Fruit fly (Drosophila melanogaster) whole organism, embryonic: ENCODE data around the gene P58IPK.

Source experiments
- CG12071 ChIP-seq: fragments of 200-800 bp; sonication (Bioruptor generic); optimal IDR thresholded peaks from 3 replicates; lab custom pipeline; 2018; ENCODE audit warnings: missing biosample characterization, mild to moderate bottlenecking, missing genetic modification characterization
- CG12155 ChIP-seq: fragments of 200-800 bp; sonication (Bioruptor generic); optimal IDR thresholded peaks from 3 replicates; lab custom pipeline; 2016; ENCODE audit warnings: missing biosample characterization, missing genetic modification characterization
- CG12942 ChIP-seq: fragments of 200-800 bp; sonication (Bioruptor generic); optimal IDR thresholded peaks from 3 replicates; lab custom pipeline; 2016; ENCODE audit warnings: missing biosample characterization, missing genetic modification characterization
- CG13123 ChIP-seq: fragments of 200-800 bp; sonication (Bioruptor generic); optimal IDR thresholded peaks from 2 replicates; lab custom pipeline; 2016; ENCODE audit warnings: missing biosample characterization, missing genetic modification characterization
- CG13624 ChIP-seq: fragments of 200-800 bp; sonication (Bioruptor generic); optimal IDR thresholded peaks from 2 replicates; lab custom pipeline; 2016; ENCODE audit warnings: missing biosample characterization, missing genetic modification characterization
- CG15514 ChIP-seq: fragments of 200-800 bp; sonication (Bioruptor generic); optimal IDR thresholded peaks from 3 replicates; lab custom pipeline; 2017; ENCODE audit warnings: missing biosample characterization, missing genetic modification characterization, mild to moderate bottlenecking, moderate library complexity, missing genetic modification reagents
- CG16863 ChIP-seq: fragments of 200-800 bp; sonication (Bioruptor generic); optimal IDR thresholded peaks from 3 replicates; lab custom pipeline; 2016; ENCODE audit warnings: missing biosample characterization, missing genetic modification characterization
- CG18599 ChIP-seq: fragments of 200-800 bp; sonication (Bioruptor generic); optimal IDR thresholded peaks from 3 replicates; lab custom pipeline; 2017; ENCODE audit warnings: missing biosample characterization, missing genetic modification characterization, mild to moderate bottlenecking, moderate library complexity, missing genetic modification reagents
- CG18619 ChIP-seq: fragments of 200-800 bp; sonication (Bioruptor generic); optimal IDR thresholded peaks from 3 replicates; lab custom pipeline; 2017; ENCODE audit warnings: missing biosample characterization, mild to moderate bottlenecking, missing genetic modification characterization
- CG30020 ChIP-seq: fragments of 200-800 bp; optimal IDR thresholded peaks from 2 replicates; lab custom pipeline; 2019; ENCODE audit warnings: missing biosample characterization, mild to moderate bottlenecking, missing genetic modification characterization, moderate library complexity
- CG34376 ChIP-seq: fragments of 200-800 bp; sonication (Bioruptor generic); optimal IDR thresholded peaks from 2 replicates; lab custom pipeline; 2018; ENCODE audit warnings: missing biosample characterization, mild to moderate bottlenecking, missing genetic modification characterization
- CG4617 ChIP-seq: fragments of 200-800 bp; sonication (Bioruptor generic); optimal IDR thresholded peaks from 3 replicates; lab custom pipeline; 2016; ENCODE audit warnings: missing biosample characterization, missing genetic modification characterization, borderline replicate concordance
- CG4820 ChIP-seq: fragments of 200-800 bp; sonication (Bioruptor generic); optimal IDR thresholded peaks from 3 replicates; lab custom pipeline; 2016; ENCODE audit warnings: missing biosample characterization, missing genetic modification characterization
- CG7556 ChIP-seq: fragments of 200-800 bp; sonication (Bioruptor generic); optimal IDR thresholded peaks from 2 replicates; lab custom pipeline; 2017; ENCODE audit warnings: missing biosample characterization, mild to moderate bottlenecking, missing genetic modification characterization
- CG8765 ChIP-seq: fragments of 200-800 bp; sonication (Bioruptor generic); IDR thresholded peaks from 2 replicates; pipeline ENCODE4 v1.3.6; 2022; ENCODE audit warnings: missing biosample characterization, missing genetic modification characterization
- CG9609 ChIP-seq: fragments of 200-800 bp; sonication (Bioruptor generic); optimal IDR thresholded peaks from 3 replicates; lab custom pipeline; 2016; ENCODE audit warnings: missing biosample characterization, missing genetic modification characterization
- Chrac-16 ChIP-seq: fragments of 200-800 bp; sonication (Bioruptor generic); optimal IDR thresholded peaks from 3 replicates; lab custom pipeline; 2016; ENCODE audit warnings: missing biosample characterization, missing genetic modification characterization
- CoRest ChIP-seq: fragments of 200-800 bp; sonication (Bioruptor generic); optimal IDR thresholded peaks from 3 replicates; lab custom pipeline; 2018; ENCODE audit warnings: missing biosample characterization, mild to moderate bottlenecking, missing genetic modification characterization, moderate library complexity
- CrebB ChIP-seq: fragments of 200-800 bp; sonication (Bioruptor generic); optimal IDR thresholded peaks from 3 replicates; lab custom pipeline; 2018; ENCODE audit warnings: missing biosample characterization, mild to moderate bottlenecking, missing genetic modification characterization
- Doc3 ChIP-seq: fragments of 200-800 bp; sonication (Bioruptor generic); IDR thresholded peaks from 3 replicates; pipeline ENCODE4 v1.3.6; 2022; ENCODE audit warnings: missing biosample characterization, missing genetic modification characterization; ENCODE audit not compliant: partially characterized antibody
- Eip74EF ChIP-seq, 2 experiments: fragments of 200-800 bp in 1 of 2; fragments of >200 bp in 1 of 2; sonication (Bioruptor generic) in 1 of 2; optimal IDR thresholded peaks; 2 replicates each; lab custom pipeline; 2017 to 2019; ENCODE audit warnings: missing biosample characterization in 2 of 2, missing genetic modification characterization in 2 of 2, mild to moderate bottlenecking in 1 of 2, moderate library complexity in 1 of 2
- Ets97D ChIP-seq: fragments of 200-800 bp; sonication (Bioruptor generic); optimal IDR thresholded peaks from 3 replicates; lab custom pipeline; 2016; ENCODE audit warnings: missing biosample characterization, missing genetic modification characterization
- Fer3 ChIP-seq: fragments of 200-800 bp; sonication (Bioruptor generic); optimal IDR thresholded peaks from 2 replicates; lab custom pipeline; 2018; ENCODE audit warnings: missing biosample characterization, mild to moderate bottlenecking, missing genetic modification characterization, moderate library complexity
- HmgD ChIP-seq: fragments of 200-800 bp; sonication (Bioruptor generic); optimal IDR thresholded peaks from 3 replicates; lab custom pipeline; 2016; ENCODE audit warnings: missing biosample characterization, missing genetic modification characterization
- HmgZ ChIP-seq: fragments of 200-800 bp; sonication (Bioruptor generic); optimal IDR thresholded peaks from 2 replicates; lab custom pipeline; 2018; ENCODE audit warnings: missing biosample characterization, mild to moderate bottlenecking, missing genetic modification characterization
- MESR4 ChIP-seq: fragments of 200-800 bp; sonication (Bioruptor generic); optimal IDR thresholded peaks from 2 replicates; lab custom pipeline; 2018; ENCODE audit warnings: missing biosample characterization, mild to moderate bottlenecking, missing genetic modification characterization, moderate library complexity
- Max ChIP-seq: fragments of 200-800 bp; sonication (Bioruptor generic); optimal IDR thresholded peaks from 2 replicates; lab custom pipeline; 2016; ENCODE audit warnings: missing biosample characterization, mild to moderate bottlenecking, missing genetic modification characterization
- Nf-YC ChIP-seq: fragments of 200-800 bp; optimal IDR thresholded peaks from 3 replicates; lab custom pipeline; 2019; ENCODE audit warnings: missing biosample characterization, mild to moderate bottlenecking, missing genetic modification characterization, moderate library complexity
- NfI ChIP-seq: fragments of 200-800 bp; sonication (Bioruptor generic); optimal IDR thresholded peaks from 3 replicates; lab custom pipeline; 2018; ENCODE audit warnings: missing biosample characterization, mild to moderate bottlenecking, missing genetic modification characterization, moderate library complexity
- Sin3A ChIP-seq: fragments of >200 bp; optimal IDR thresholded peaks from 2 replicates; lab custom pipeline; 2018
- btn ChIP-seq: fragments of 200-800 bp; sonication (Bioruptor generic); optimal IDR thresholded peaks from 2 replicates; lab custom pipeline; 2016; ENCODE audit warnings: missing biosample characterization, missing genetic modification characterization
- cato ChIP-seq: fragments of 200-800 bp; sonication (Bioruptor generic); optimal IDR thresholded peaks from 2 replicates; lab custom pipeline; 2016; ENCODE audit warnings: missing biosample characterization, missing genetic modification characterization, borderline replicate concordance
- caup ChIP-seq: fragments of 200-800 bp; sonication (Bioruptor generic); optimal IDR thresholded peaks from 3 replicates; lab custom pipeline; 2017; ENCODE audit warnings: missing biosample characterization, mild to moderate bottlenecking, missing genetic modification characterization, moderate library complexity; ENCODE audit not compliant: severe bottlenecking
- chif ChIP-seq, 2 experiments: fragments of 200-800 bp; sonication (Bioruptor generic); optimal IDR thresholded peaks; 3 replicates each; lab custom pipeline; 2016; ENCODE audit warnings: missing biosample characterization in 2 of 2, missing genetic modification characterization in 2 of 2
- dmrt11E ChIP-seq: fragments of 200-800 bp; sonication (Bioruptor generic); optimal IDR thresholded peaks from 3 replicates; lab custom pipeline; 2018; ENCODE audit warnings: missing biosample characterization, mild to moderate bottlenecking, missing genetic modification characterization, moderate library complexity
- ewg ChIP-seq: fragments of 200-800 bp; sonication (Bioruptor generic); optimal IDR thresholded peaks from 3 replicates; lab custom pipeline; 2017; ENCODE audit warnings: mild to moderate bottlenecking, missing biosample characterization, missing genetic modification reagents, missing genetic modification characterization
- gfzf ChIP-seq: fragments of 200-800 bp; sonication (Bioruptor generic); optimal IDR thresholded peaks from 2 replicates; lab custom pipeline; 2016; ENCODE audit warnings: missing biosample characterization, mild to moderate bottlenecking, missing genetic modification characterization, moderate library complexity
- grau ChIP-seq: fragments of 200-800 bp; optimal IDR thresholded peaks from 3 replicates; lab custom pipeline; 2019; ENCODE audit warnings: missing biosample characterization, mild to moderate bottlenecking, missing genetic modification characterization, moderate library complexity
- gsb-n ChIP-seq: fragments of 200-800 bp; sonication (Bioruptor generic); optimal IDR thresholded peaks from 3 replicates; lab custom pipeline; 2018; ENCODE audit warnings: missing biosample characterization, mild to moderate bottlenecking, missing genetic modification characterization
- her ChIP-seq: fragments of 200-800 bp; sonication (Bioruptor generic); optimal IDR thresholded peaks from 2 replicates; lab custom pipeline; 2016; ENCODE audit warnings: missing biosample characterization, missing genetic modification characterization
- hkb ChIP-seq, 2 experiments: fragments of 200-800 bp in 1 of 2; fragments of >200 bp in 1 of 2; sonication (Bioruptor generic) in 1 of 2; IDR thresholded peaks in 1 of 2; optimal IDR thresholded peaks in 1 of 2; 2 replicates each; pipeline versions ENCODE4 v1.3.6 to Lab custom; 2017 to 2022; ENCODE audit warnings: missing biosample characterization in 1 of 2, missing genetic modification characterization in 1 of 2
- ind ChIP-seq: fragments of 200-800 bp; sonication (Bioruptor generic); optimal IDR thresholded peaks from 3 replicates; lab custom pipeline; 2016; ENCODE audit warnings: missing biosample characterization, missing genetic modification characterization
- lab ChIP-seq: fragments of 200-800 bp; sonication (Bioruptor generic); optimal IDR thresholded peaks from 3 replicates; lab custom pipeline; 2017; ENCODE audit warnings: missing biosample characterization, missing genetic modification characterization, mild to moderate bottlenecking, moderate library complexity, missing genetic modification reagents
- lilli ChIP-seq: fragments of 200-800 bp; sonication (Bioruptor generic); optimal IDR thresholded peaks from 3 replicates; lab custom pipeline; 2016; ENCODE audit warnings: missing biosample characterization, missing genetic modification characterization
- onecut ChIP-seq: fragments of 200-800 bp; sonication (Bioruptor generic); IDR thresholded peaks from 2 replicates; pipeline ENCODE4 v1.3.6; 2022; ENCODE audit warnings: missing biosample characterization, missing genetic modification characterization
- scrt ChIP-seq: fragments of 200-800 bp; sonication (Bioruptor generic); optimal IDR thresholded peaks from 2 replicates; lab custom pipeline; 2018; ENCODE audit warnings: missing biosample characterization, mild to moderate bottlenecking, missing genetic modification characterization, moderate library complexity
- sens ChIP-seq: fragments of 200-800 bp; sonication (Bioruptor generic); peaks from one replicate; lab custom pipeline; 2016; ENCODE audit warnings: missing biosample characterization, missing genetic modification characterization
- tio ChIP-seq: fragments of 200-800 bp; sonication (Bioruptor generic); optimal IDR thresholded peaks from 2 replicates; lab custom pipeline; 2017; ENCODE audit warnings: missing biosample characterization, missing genetic modification characterization, inconsistent platforms
- usp ChIP-seq: fragments of >200 bp; optimal IDR thresholded peaks from 2 replicates; lab custom pipeline; 2017; ENCODE audit warnings: missing biosample characterization, missing genetic modification characterization

The P58IPK gene

dm6 chr3R:9590952-9591532, 4.3 kb downstream of the P58IPK start, which contains the start of the genes bocks and CG8312 (continued):
- TF ChIP-seq Eip74EF (GFP tag; optimal IDR thresholded peaks at IDR 0.05; lab: Kevin White, UChicago) = no peak
- peak; percentile 61 for TF ChIP-seq Nf-YC (tag; lab: Kevin White, UChicago)
- TF ChIP-seq usp = no peak
- TF ChIP-seq CG12071 = peak; percentile 17
- TF ChIP-seq grau (tag; lab: Kevin White, UChicago) = peak; percentile 54
- peak; percentile 79 for TF ChIP-seq CG13624
- no peak for TF ChIP-seq cato (GFP tag; lab: Kevin White, UChicago)
- TF ChIP-seq CG4617 (GFP tag; lab: Kevin White, UChicago) = peak; percentile 45
- peak; percentile 76 for TF ChIP-seq Max
- TF ChIP-seq CG30020 (tag; lab: Kevin White, UChicago) = peak; percentile 45
- peak; percentile 64 for TF ChIP-seq MESR4 (GFP tag; lab: Kevin White, UChicago)
- TF ChIP-seq CG13123 (GFP tag; lab: Kevin White, UChicago) = peak; percentile 5
- TF ChIP-seq CG34376 (GFP tag; lab: Kevin White, UChicago) = peak; percentile 52
- peak; percentile 78 for TF ChIP-seq HmgD (GFP tag; lab: Kevin White, UChicago)
- peak; percentile 94 for TF ChIP-seq scrt (GFP tag; lab: Kevin White, UChicago)
- TF ChIP-seq Fer3 (tag; lab: Kevin White, UChicago) = peak; percentile 33
- no peak for TF ChIP-seq btn (GFP tag; lab: Kevin White, UChicago)
- TF ChIP-seq chif (GFP tag; optimal IDR thresholded peaks at IDR 0.05; lab: Kevin White, UChicago) = peak; percentile 28 to 55
- peak; percentile 69 for TF ChIP-seq lilli (GFP tag; lab: Kevin White, UChicago)
- TF ChIP-seq dmrt11E (tag; lab: Kevin White, UChicago) = peak; percentile 16
- peak; percentile 88 for TF ChIP-seq sens (GFP tag; lab: Kevin White, UChicago)
- peak; percentile 44 for TF ChIP-seq CG12155
- TF ChIP-seq CG16863 (GFP tag; lab: Kevin White, UChicago) = no peak
- peak; percentile 64 for TF ChIP-seq caup (GFP tag; lab: Kevin White, UChicago)
- peak; percentile 16 for TF ChIP-seq CG7556
- TF ChIP-seq CG12942 = peak; percentile 5
- TF ChIP-seq onecut (GFP tag; lab: Robert Waterston, UW) = peak; percentile 74
- peak; percentile 80 for TF ChIP-seq ewg (GFP tag; lab: Kevin White, UChicago)
- TF ChIP-seq CG18619 (GFP tag; lab: Kevin White, UChicago) = peak; percentile 29
- peak; percentile 26 for TF ChIP-seq NfI (GFP tag; lab: Kevin White, UChicago)
- TF ChIP-seq CG15514 = peak; percentile 80
- TF ChIP-seq HmgZ (tag; lab: Kevin White, UChicago) = peak; percentile 33
- peak; percentile 60 for TF ChIP-seq CrebB (tag; lab: Kevin White, UChicago)
- TF ChIP-seq Sin3A (lab: Kevin White, UChicago) = peak; percentile 99
- TF ChIP-seq Ets97D = peak; percentile 88
- peak; percentile 24 for TF ChIP-seq CG18599 (GFP tag; lab: Kevin White, UChicago)
- TF ChIP-seq CG9609 = peak; percentile 59
- no peak for TF ChIP-seq CG8765 (GFP tag; lab: Robert Waterston, UW)
- TF ChIP-seq her (GFP tag; lab: Kevin White, UChicago) = peak; percentile 30
- TF ChIP-seq gfzf (GFP tag; lab: Kevin White, UChicago) = peak; percentile 95
- TF ChIP-seq ind (GFP tag; lab: Kevin White, UChicago) = peak; percentile 26
- no peak for TF ChIP-seq tio (GFP tag; lab: Kevin White, UChicago)
- peak; percentile 47 for TF ChIP-seq CoRest (tag; lab: Kevin White, UChicago)
- no peak for TF ChIP-seq Doc3 (GFP tag; lab: Robert Waterston, UW)
- peak; percentile 53 for TF ChIP-seq hkb (optimal IDR thresholded peaks at IDR 0.05; lab: Kevin White, UChicago)
- TF ChIP-seq hkb (GFP tag; IDR thresholded peaks at IDR 0.05; lab: Robert Waterston, UW) = no peak
- TF ChIP-seq Chrac-16 (GFP tag; lab: Kevin White, UChicago) = peak; percentile 3
- peak; percentile 66 for TF ChIP-seq gsb-n (tag; lab: Kevin White, UChicago)
- TF ChIP-seq lab = peak; percentile 69
- TF ChIP-seq CG4820 (GFP tag; lab: Kevin White, UChicago) = peak; percentile 39
